Worm (Caenorhabditis elegans) whole organism, L4 larva: ENCODE measurements around the gene lir-1.

Experiments
- D1046.2 ChIP-seq: fragments of 200-800 bp; sonication (Bioruptor generic); IDR thresholded peaks from 2 replicates; pipeline ENCODE4 v1.3.6; 2022; ENCODE audit warnings: missing genetic modification characterization, missing compliant biosample characterization
- R02D3.7 ChIP-seq: fragments of 150-350 bp; sonication (generic microtip); optimal IDR thresholded peaks from 3 replicates; lab custom pipeline; 2014; ENCODE audit warnings: missing biosample characterization, missing genetic modification characterization
- T20F7.1 ChIP-seq: fragments of 200-800 bp; sonication (Bioruptor generic); optimal IDR thresholded peaks from 2 replicates; lab custom pipeline; 2018; ENCODE audit warnings: mild to moderate bottlenecking, missing genetic modification characterization, missing compliant biosample characterization
- Y105C5A.15 ChIP-seq: fragments of 200-800 bp; sonication (Bioruptor generic); IDR thresholded peaks from 2 replicates; pipeline ENCODE4 v1.3.6; 2022; ENCODE audit warnings: missing genetic modification characterization, missing compliant biosample characterization
- Y75B8A.6 ChIP-seq: fragments of 200-800 bp; sonication (Bioruptor generic); IDR thresholded peaks from 2 replicates; pipeline ENCODE4 v1.3.6; 2022; ENCODE audit warnings: missing genetic modification reagents, missing genetic modification characterization, missing compliant biosample characterization
- ZK337.2 ChIP-seq: fragments of 200-800 bp; sonication (Bioruptor generic); IDR thresholded peaks from 2 replicates; pipeline ENCODE4 v1.3.6; 2022; ENCODE audit warnings: missing genetic modification reagents, missing genetic modification characterization, missing compliant biosample characterization
- aly-2 ChIP-seq: sonication (generic microtip); optimal IDR thresholded peaks from 2 replicates; lab custom pipeline; 2018; ENCODE audit warnings: missing biosample characterization, missing genetic modification characterization
- attf-4 ChIP-seq: sonication (generic microtip); optimal IDR thresholded peaks from 3 replicates; lab custom pipeline; 2017; ENCODE audit warnings: missing biosample characterization, missing genetic modification characterization
- ceh-44 ChIP-seq: fragments of 200-800 bp; sonication (Bioruptor generic); IDR thresholded peaks from 2 replicates; pipeline ENCODE4 v1.3.6; 2022; ENCODE audit warnings: missing genetic modification reagents, missing genetic modification characterization, missing compliant biosample characterization
- ceh-62 ChIP-seq: sonication (generic microtip); optimal IDR thresholded peaks from 2 replicates; lab custom pipeline; 2017; ENCODE audit warnings: missing biosample characterization, missing genetic modification characterization
- ces-1 ChIP-seq: fragments of 150-350 bp; sonication (generic microtip); optimal IDR thresholded peaks from 4 replicates; lab custom pipeline; 2014; ENCODE audit warnings: missing biosample characterization, missing genetic modification reagents, missing genetic modification characterization
- ctbp-1 ChIP-seq: fragments of 200-800 bp; sonication (Bioruptor generic); IDR thresholded peaks from 2 replicates; pipeline ENCODE4 v1.3.6; 2022; ENCODE audit warnings: missing genetic modification reagents, missing genetic modification characterization, missing compliant biosample characterization
- daf-16 ChIP-seq, 3 experiments: sonication (generic microtip); optimal IDR thresholded peaks; 2 replicates each; lab custom pipeline; 2016 to 2017; ENCODE audit warnings: missing genetic modification characterization in 3 of 3, missing genetic modification reagents in 3 of 3, mild to moderate bottlenecking in 2 of 3, missing compliant biosample characterization in 2 of 3, missing biosample characterization in 1 of 3, moderate library complexity in 1 of 3
- daf-19 ChIP-seq: fragments of 200-800 bp; sonication (Bioruptor generic); conservative IDR thresholded peaks from 2 replicates; pipeline ENCODE4 v1.3.6; 2022; ENCODE audit warnings: missing genetic modification characterization, missing compliant biosample characterization
- dmd-6 ChIP-seq: fragments of 200-800 bp; sonication (Bioruptor generic); IDR thresholded peaks from 2 replicates; pipeline ENCODE4 v1.3.6; 2022; ENCODE audit warnings: missing genetic modification reagents, missing genetic modification characterization, missing compliant biosample characterization
- dmd-8 ChIP-seq: fragments of 200-800 bp; sonication (Bioruptor generic); IDR thresholded peaks from 2 replicates; pipeline ENCODE4 v1.3.6; 2022; ENCODE audit warnings: missing genetic modification characterization, missing compliant biosample characterization
- dpl-1 ChIP-seq: fragments of 150-350 bp; optimal IDR thresholded peaks from 2 replicates; lab custom pipeline; 2014; ENCODE audit warnings: missing biosample characterization, missing genetic modification reagents, missing genetic modification characterization
- egl-27 ChIP-seq: sonication (generic microtip); optimal IDR thresholded peaks from 3 replicates; lab custom pipeline; 2017; ENCODE audit warnings: missing biosample characterization, missing genetic modification reagents, missing genetic modification characterization
- fkh-10 ChIP-seq: fragments of 150-350 bp; optimal IDR thresholded peaks from 2 replicates; lab custom pipeline; 2014; ENCODE audit warnings: missing biosample characterization, missing genetic modification reagents, missing genetic modification characterization
- hif-1 ChIP-seq, 2 experiments: sonication (generic microtip); optimal IDR thresholded peaks; 2 replicates each; lab custom pipeline; 2016 to 2017; ENCODE audit warnings: missing compliant biosample characterization in 2 of 2, missing genetic modification characterization in 2 of 2, missing genetic modification reagents in 2 of 2, missing genotype in 2 of 2, mild to moderate bottlenecking in 1 of 2
- hlh-11 ChIP-seq: fragments of 200-800 bp; sonication (Bioruptor generic); optimal IDR thresholded peaks from 2 replicates; lab custom pipeline; 2018; ENCODE audit warnings: mild to moderate bottlenecking, missing genetic modification characterization, missing compliant biosample characterization
- lim-7 ChIP-seq: fragments of 200-800 bp; sonication (Bioruptor generic); IDR thresholded peaks from 2 replicates; pipeline ENCODE4 v1.3.6; 2022; ENCODE audit warnings: missing genetic modification characterization, missing compliant biosample characterization
- lin-15B ChIP-seq: fragments of 150-350 bp; sonication (generic microtip); optimal IDR thresholded peaks from 3 replicates; lab custom pipeline; 2014; ENCODE audit warnings: missing biosample characterization, missing genetic modification characterization
- lin-38 ChIP-seq: fragments of 200-800 bp; sonication (Bioruptor generic); IDR thresholded peaks from 2 replicates; pipeline ENCODE4 v1.3.6; 2022; ENCODE audit warnings: missing genetic modification reagents, missing genetic modification characterization, missing compliant biosample characterization
- lsy-2 ChIP-seq, 2 experiments: fragments of 150-350 bp in 1 of 2; sonication (generic microtip) in 1 of 2; optimal IDR thresholded peaks; 2 replicates each; lab custom pipeline; 2014 to 2017; ENCODE audit warnings: missing biosample characterization in 2 of 2, missing genetic modification characterization in 2 of 2
- madf-5 ChIP-seq, 2 experiments: fragments of 200-800 bp; sonication (Bioruptor generic); IDR thresholded peaks; 2 replicates each; pipeline ENCODE4 v1.3.6; 2022; ENCODE audit warnings: missing compliant biosample characterization in 2 of 2, missing genetic modification characterization in 2 of 2
- mdl-1 ChIP-seq, 2 experiments: fragments of 150-350 bp in 1 of 2; sonication (generic microtip) in 1 of 2; optimal IDR thresholded peaks; 2 replicates each; lab custom pipeline; 2014 to 2017; ENCODE audit warnings: missing biosample characterization in 2 of 2, missing genetic modification characterization in 2 of 2
- mep-1 ChIP-seq: fragments of 150-350 bp; sonication (generic microtip); optimal IDR thresholded peaks from 3 replicates; lab custom pipeline; 2014; ENCODE audit warnings: missing biosample characterization, missing genetic modification characterization
- mxl-3 ChIP-seq: fragments of 200-800 bp; sonication (Bioruptor generic); optimal IDR thresholded peaks from 2 replicates; lab custom pipeline; 2018; ENCODE audit warnings: mild to moderate bottlenecking, missing genetic modification characterization, missing compliant biosample characterization
- nhr-102 ChIP-seq: sonication (generic microtip); optimal IDR thresholded peaks from 2 replicates; lab custom pipeline; 2016; ENCODE audit warnings: mild to moderate bottlenecking, missing genetic modification characterization, moderate library complexity, missing compliant biosample characterization
- nhr-25 ChIP-seq: sonication (generic microtip); optimal IDR thresholded peaks from 2 replicates; lab custom pipeline; 2017; ENCODE audit warnings: missing genetic modification characterization, mild to moderate bottlenecking, missing compliant biosample characterization, antibody characterized with exemption, moderate library complexity, borderline replicate concordance; ENCODE audit not compliant: insufficient read depth
- nhr-28 ChIP-seq: fragments of 150-350 bp; optimal IDR thresholded peaks from 2 replicates; lab custom pipeline; 2014; ENCODE audit warnings: missing biosample characterization, missing genetic modification characterization
- nhr-6 ChIP-seq: fragments of 150-350 bp; optimal IDR thresholded peaks from 2 replicates; lab custom pipeline; 2014; ENCODE audit warnings: missing biosample characterization, missing genetic modification characterization
- nhr-76 ChIP-seq: fragments of 150-350 bp; optimal IDR thresholded peaks from 2 replicates; lab custom pipeline; 2014; ENCODE audit warnings: missing biosample characterization, missing genetic modification characterization
- php-3 ChIP-seq: fragments of 200-800 bp; sonication (Bioruptor generic); IDR thresholded peaks from 2 replicates; pipeline ENCODE4 v1.3.6; 2022; ENCODE audit warnings: missing genetic modification reagents, missing genetic modification characterization, missing compliant biosample characterization
- pqm-1 ChIP-seq: sonication (generic microtip); optimal IDR thresholded peaks from 2 replicates; lab custom pipeline; 2017; ENCODE audit warnings: missing biosample characterization, missing genetic modification characterization
- saeg-2 ChIP-seq: fragments of 200-800 bp; sonication (Bioruptor generic); IDR thresholded peaks from 2 replicates; pipeline ENCODE4 v1.3.6; 2022; ENCODE audit warnings: missing genetic modification reagents, missing genetic modification characterization, missing compliant biosample characterization
- set-16 ChIP-seq: fragments of 200-800 bp; sonication (Bioruptor generic); IDR thresholded peaks from 2 replicates; pipeline ENCODE4 v1.3.6; 2022; ENCODE audit warnings: missing genetic modification reagents, missing genetic modification characterization, missing compliant biosample characterization
- spr-1 ChIP-seq: sonication (generic microtip); optimal IDR thresholded peaks from 2 replicates; lab custom pipeline; 2016; ENCODE audit warnings: mild to moderate bottlenecking, missing genetic modification characterization, missing compliant biosample characterization
- spr-3 ChIP-seq: fragments of 200-800 bp; sonication (Bioruptor generic); optimal IDR thresholded peaks from 2 replicates; lab custom pipeline; 2018; ENCODE audit warnings: mild to moderate bottlenecking, missing genetic modification characterization, missing compliant biosample characterization
- tag-97 ChIP-seq: fragments of 200-800 bp; sonication (Bioruptor generic); IDR thresholded peaks from 2 replicates; pipeline ENCODE4 v1.3.6; 2022; ENCODE audit warnings: missing genetic modification characterization, missing compliant biosample characterization
- unc-62 ChIP-seq, 3 experiments: fragments of 150-350 bp in 1 of 3; sonication (generic microtip); optimal IDR thresholded peaks in 2 of 3; peaks in 1 of 3; 1 replicate in 1 of 3; 2 replicates in 2 of 3; lab custom pipeline; 2014 to 2017; ENCODE audit warnings: missing biosample characterization in 3 of 3, missing genetic modification characterization in 3 of 3, missing genetic modification reagents in 3 of 3, missing genotype in 1 of 3
- vab-7 ChIP-seq: fragments of 200-800 bp; sonication (Bioruptor generic); IDR thresholded peaks from 2 replicates; pipeline ENCODE4 v1.3.6; 2022; ENCODE audit warnings: missing genetic modification reagents, missing genetic modification characterization, missing compliant biosample characterization
- zip-2 ChIP-seq: fragments of 150-350 bp; optimal IDR thresholded peaks from 2 replicates; lab custom pipeline; 2014; ENCODE audit warnings: missing biosample characterization, missing genetic modification characterization

Gene lir-1

ce11 chrII:7705152-7705551 lies 33.3 kb downstream of the lir-1 start, which contains the start of gene B0495.7 (continued):
- TF ChIP-seq lin-15B (tag; lab: Kevin White, UChicago) (no peak), hlh-11 (tag; lab: Kevin White, UChicago) (peak; percentile 48), nhr-28 (tag; lab: Kevin White, UChicago) (peak; percentile 93), nhr-76 (tag; lab: Kevin White, UChicago) (no peak), set-16 (no peak), Y75B8A.6 (GFP tag; lab: Robert Waterston, UW) (no peak), daf-16 (GFP tag; optimal IDR thresholded peaks at IDR 0.05; lab: Kevin White, UChicago) (no peak), daf-16 (tag; optimal IDR thresholded peaks at IDR 0.05; lab: Kevin White, UChicago) (peak; percentile 72), spr-1 (tag; lab: Kevin White, UChicago) (no peak), lin-38 (GFP tag; lab: Robert Waterston, UW) (0 out of 2 replicates have a peak, but pooled peaks have one; percentile 40), tag-97 (no peak)

- no peak for TF ChIP-seq nhr-102 (tag; lab: Kevin White, UChicago)
- no peak for TF ChIP-seq zip-2 (tag; lab: Kevin White, UChicago)
- no peak for TF ChIP-seq aly-2
- TF ChIP-seq daf-19 (GFP tag; lab: Robert Waterston, UW), result no peak
- TF ChIP-seq egl-27 (tag; lab: Kevin White, UChicago), result no peak
- no peak for TF ChIP-seq dmd-8 (GFP tag; lab: Robert Waterston, UW)
- TF ChIP-seq dmd-6 (GFP tag; lab: Robert Waterston, UW), result no peak
- no peak for TF ChIP-seq T20F7.1 (GFP tag; lab: Kevin White, UChicago)
- no peak for TF ChIP-seq mxl-3 (GFP tag; lab: Kevin White, UChicago)
- TF ChIP-seq unc-62 (GFP tag; optimal IDR thresholded peaks at IDR 0.05 in 1 of 2; lab: Kevin White, UChicago), result no peak
- TF ChIP-seq unc-62 (tag; optimal IDR thresholded peaks at IDR 0.05; lab: Kevin White, UChicago), result no peak
- TF ChIP-seq ZK337.2 (GFP tag; lab: Robert Waterston, UW), result no peak
- no peak for TF ChIP-seq dpl-1
- no peak for TF ChIP-seq ces-1 (GFP tag; lab: Kevin White, UChicago)
Observed at ce11 chrII:7707383-7707782, 35.6 kb downstream of the lir-1 start, which contains the start of gene luc-7L. TSS of gene luc-7L (minus strand) at chrII:7707483.

- peak in 1 of 2 experiments; percentile 52 for TF ChIP-seq lsy-2 (tag; optimal IDR thresholded peaks at IDR 0.05; lab: Kevin White, UChicago)
- peak; percentile 71 for TF ChIP-seq lim-7 (GFP tag; lab: Robert Waterston, UW)
- TF ChIP-seq hlh-11 (tag; lab: Kevin White, UChicago), result peak; percentile 43
- TF ChIP-seq tag-97, result no peak
- no peak for TF ChIP-seq R02D3.7 (tag; lab: Kevin White, UChicago)
- TF ChIP-seq T20F7.1 (GFP tag; lab: Kevin White, UChicago), result no peak
- peak; percentile 33; the same call in 1 of the 2 replicates for TF ChIP-seq dmd-6 (GFP tag; lab: Robert Waterston, UW)
- TF ChIP-seq madf-5 (GFP tag; IDR thresholded peaks at IDR 0.05; lab: Robert Waterston, UW), result no peak
- TF ChIP-seq pqm-1 (tag; lab: Kevin White, UChicago), result no peak
- TF ChIP-seq mep-1 (tag; lab: Kevin White, UChicago), result peak; percentile 49
- TF ChIP-seq D1046.2 (GFP tag; lab: Robert Waterston, UW), result no peak
- TF ChIP-seq saeg-2 (GFP tag; lab: Robert Waterston, UW), result no peak
- TF ChIP-seq fkh-10 (GFP tag; lab: Kevin White, UChicago), result no peak
- TF ChIP-seq attf-4, result no peak
- peak; percentile 51; the same call in 1 of the 2 replicates for TF ChIP-seq ctbp-1 (GFP tag; lab: Robert Waterston, UW)
- TF ChIP-seq mxl-3 (GFP tag; lab: Kevin White, UChicago), result peak; percentile 41
- TF ChIP-seq ceh-44 (GFP tag; lab: Robert Waterston, UW), result no peak
- TF ChIP-seq daf-16 (GFP tag; optimal IDR thresholded peaks at IDR 0.05; lab: Kevin White, UChicago), result no peak
- no peak for TF ChIP-seq daf-16 (tag; optimal IDR thresholded peaks at IDR 0.05; lab: Kevin White, UChicago)
- no peak for TF ChIP-seq Y105C5A.15 (GFP tag; lab: Robert Waterston, UW)
- TF ChIP-seq hif-1 (tag; optimal IDR thresholded peaks at IDR 0.05; lab: Kevin White, UChicago), result peak in 1 of 2 experiments; percentile 49
- TF ChIP-seq unc-62 (GFP tag; optimal IDR thresholded peaks at IDR 0.05 in 1 of 2; lab: Kevin White, UChicago), result peak in 1 of 2 experiments; percentile 21
- no peak for TF ChIP-seq unc-62 (tag; optimal IDR thresholded peaks at IDR 0.05; lab: Kevin White, UChicago)
- 0 out of 2 replicates have a peak, but pooled peaks have one; percentile 15 for TF ChIP-seq php-3 (GFP tag; lab: Robert Waterston, UW)
- no peak for TF ChIP-seq nhr-25 (tag; lab: Kevin White, UChicago)
- peak; percentile 48 for TF ChIP-seq spr-1 (tag; lab: Kevin White, UChicago)
- TF ChIP-seq dpl-1, result peak; percentile 43
- no peak for TF ChIP-seq spr-3 (GFP tag; lab: Kevin White, UChicago)
- peak; percentile 62; the same call in 1 of the 2 replicates for TF ChIP-seq vab-7
- peak; percentile 68 for TF ChIP-seq lin-38 (GFP tag; lab: Robert Waterston, UW)
- peak; percentile 28 for TF ChIP-seq nhr-28 (tag; lab: Kevin White, UChicago)
- no peak for TF ChIP-seq ceh-62
- no peak for TF ChIP-seq mdl-1 (tag; optimal IDR thresholded peaks at IDR 0.05; lab: Kevin White, UChicago)
- TF ChIP-seq nhr-6 (tag; lab: Kevin White, UChicago), result peak; percentile 21
Observed at ce11 chrII:7708540-7708939, 36.7 kb downstream of the lir-1 start, which contains the start of gene B0495.9. TSS of gene B0495.9 (minus strand) at chrII:7708710.
